Worm (Caenorhabditis elegans): ENCODE data around the gene C16C8.8.
"Not testable (repeated sequence)": the region's sequence is repeated elsewhere in the genome, so short reads cannot be mapped to it uniquely, and the experiment has no call there.

DNA sequence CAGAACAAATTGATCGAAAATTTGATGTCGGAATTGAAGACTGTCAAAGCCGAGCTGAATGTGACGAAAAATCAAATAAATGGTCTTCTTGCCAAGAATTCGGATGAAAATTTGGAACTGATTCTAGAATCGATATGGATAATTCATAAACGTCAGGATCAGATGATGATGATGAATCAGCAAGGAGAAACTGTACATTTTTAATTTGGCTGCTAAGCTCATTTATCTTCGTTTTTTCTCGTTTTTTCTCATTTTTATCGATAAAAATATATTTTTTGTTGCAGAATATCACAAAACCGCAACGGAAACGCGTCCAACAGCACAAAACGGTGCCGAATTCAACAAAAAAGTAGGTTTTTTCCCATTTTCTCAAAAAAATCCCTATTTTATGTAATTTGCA is 12.0 kb downstream of the C16C8.8 start, which contains the start of gene C16C8.14:
- not testable (repeated sequence) for TF ChIP-seq ama-1 (optimal IDR thresholded peaks at IDR 0.05); scrt-1 (GFP tag; IDR thresholded peaks at IDR 0.05); ceh-36 (tag; optimal IDR thresholded peaks at IDR 0.05)
